Worm (Caenorhabditis elegans) whole organism, L1 larva: Measurements from ENCODE around the gene best-17.

Experiments used
- aly-2 ChIP-seq: fragments of 150-350 bp; optimal IDR thresholded peaks from 2 replicates; lab custom pipeline; 2014; ENCODE audit warnings: missing biosample characterization, missing genetic modification characterization
- ama-1 ChIP-seq: fragments of 150-350 bp; optimal IDR thresholded peaks from 2 replicates; lab custom pipeline; 2014
- ceh-82 ChIP-seq, 3 experiments: fragments of 150-350 bp in 1 of 3; sonication (generic microtip) in 2 of 3; optimal IDR thresholded peaks; 2 replicates each; lab custom pipeline; 2014 to 2017; ENCODE audit warnings: missing biosample characterization in 3 of 3, missing genetic modification characterization in 3 of 3
- elt-3 ChIP-seq, 6 experiments: fragments of 150-350 bp in 1 of 6; sonication (generic microtip); optimal IDR thresholded peaks; 2 replicates each; lab custom pipeline; 2017 to 2018; ENCODE audit warnings: missing biosample characterization in 6 of 6, missing genetic modification characterization in 6 of 6, inconsistent platforms in 1 of 6
- grh-1 ChIP-seq: fragments of 200-800 bp; sonication (Bioruptor generic); IDR thresholded peaks from 2 replicates; pipeline ENCODE4 v1.3.6; 2022; ENCODE audit warnings: missing genetic modification reagents, missing genetic modification characterization, missing compliant biosample characterization
- lin-39 ChIP-seq: fragments of 150-350 bp; optimal IDR thresholded peaks from 2 replicates; lab custom pipeline; 2014; ENCODE audit warnings: missing biosample characterization, missing genetic modification reagents, missing genetic modification characterization
- mdl-1 ChIP-seq, 2 experiments: fragments of 150-350 bp; optimal IDR thresholded peaks; 2 replicates each; lab custom pipeline; 2014 to 2017; ENCODE audit warnings: missing biosample characterization in 2 of 2, missing genetic modification characterization in 2 of 2, inconsistent platforms in 1 of 2
- nhr-28 ChIP-seq: fragments of 150-350 bp; optimal IDR thresholded peaks from 2 replicates; lab custom pipeline; 2014; ENCODE audit warnings: missing biosample characterization, missing genetic modification characterization
- skn-1 ChIP-seq: fragments of 150-350 bp; optimal IDR thresholded peaks from 2 replicates; lab custom pipeline; 2014; ENCODE audit warnings: missing biosample characterization, missing genetic modification characterization
- snpc-4 ChIP-seq: fragments of 150-350 bp; optimal IDR thresholded peaks from 2 replicates; lab custom pipeline; 2014; ENCODE audit warnings: missing biosample characterization, missing genetic modification characterization
- tbx-2 ChIP-seq: sonication (generic microtip); optimal IDR thresholded peaks from 2 replicates; lab custom pipeline; 2016; ENCODE audit warnings: missing genetic modification characterization, missing compliant biosample characterization
- unc-86 ChIP-seq: sonication (generic microtip); optimal IDR thresholded peaks from 2 replicates; lab custom pipeline; 2016; ENCODE audit warnings: missing genetic modification characterization, missing compliant biosample characterization
- ztf-11 ChIP-seq, 2 experiments: sonication (generic microtip); optimal IDR thresholded peaks; 2 replicates each; lab custom pipeline; 2016 to 2017; ENCODE audit warnings: missing genetic modification characterization in 2 of 2, missing biosample characterization in 1 of 2, missing compliant biosample characterization in 1 of 2

DNA sequence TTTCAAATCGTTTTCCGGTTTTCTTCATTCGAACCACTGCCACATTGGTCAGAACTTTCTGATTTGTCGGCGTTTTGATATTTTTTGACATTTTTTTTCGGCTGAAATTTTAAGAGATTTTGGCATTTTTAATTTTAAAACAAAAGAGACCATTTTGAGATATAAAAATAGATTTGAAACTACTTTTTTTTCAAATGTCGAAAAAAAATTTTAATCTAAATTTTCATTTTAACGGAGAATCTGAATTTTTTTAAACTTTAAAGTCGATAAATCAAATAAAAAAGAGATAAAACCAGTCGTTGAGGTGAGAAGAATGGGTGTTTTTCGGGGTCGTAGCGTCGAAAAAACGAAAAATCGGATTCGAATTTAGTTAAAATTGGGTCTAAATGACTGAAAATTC lies 28.9 kb upstream of the best-17 start, which contains the start of gene sbds-1:
- TF ChIP-seq elt-3 (tag; optimal IDR thresholded peaks at IDR 0.05; lab: Kevin White, UChicago): no peak
- no peak for TF ChIP-seq ztf-11 (tag; optimal IDR thresholded peaks at IDR 0.05; lab: Kevin White, UChicago)
- TF ChIP-seq nhr-28 (tag; lab: Kevin White, UChicago): no peak
- no peak for TF ChIP-seq lin-39 (tag; lab: Kevin White, UChicago)
- no peak for TF ChIP-seq aly-2 (tag; lab: Kevin White, UChicago)
- no peak for TF ChIP-seq skn-1 (tag; lab: Kevin White, UChicago)
- TF ChIP-seq tbx-2 (tag; lab: Kevin White, UChicago): no peak
- no peak for TF ChIP-seq mdl-1 (tag; optimal IDR thresholded peaks at IDR 0.05; lab: Kevin White, UChicago)
- no peak for TF ChIP-seq ceh-82 (tag; optimal IDR thresholded peaks at IDR 0.05; lab: Kevin White, UChicago)
- TF ChIP-seq ama-1 (lab: Kevin White, UChicago): no peak
- no peak for TF ChIP-seq unc-86 (tag; lab: Kevin White, UChicago)
- TF ChIP-seq snpc-4 (tag; lab: Kevin White, UChicago): no peak
- no peak for TF ChIP-seq grh-1
